Fruit fly (Drosophila melanogaster): ENCODE data around the gene CG34299.

CG34299 gene

DNA sequence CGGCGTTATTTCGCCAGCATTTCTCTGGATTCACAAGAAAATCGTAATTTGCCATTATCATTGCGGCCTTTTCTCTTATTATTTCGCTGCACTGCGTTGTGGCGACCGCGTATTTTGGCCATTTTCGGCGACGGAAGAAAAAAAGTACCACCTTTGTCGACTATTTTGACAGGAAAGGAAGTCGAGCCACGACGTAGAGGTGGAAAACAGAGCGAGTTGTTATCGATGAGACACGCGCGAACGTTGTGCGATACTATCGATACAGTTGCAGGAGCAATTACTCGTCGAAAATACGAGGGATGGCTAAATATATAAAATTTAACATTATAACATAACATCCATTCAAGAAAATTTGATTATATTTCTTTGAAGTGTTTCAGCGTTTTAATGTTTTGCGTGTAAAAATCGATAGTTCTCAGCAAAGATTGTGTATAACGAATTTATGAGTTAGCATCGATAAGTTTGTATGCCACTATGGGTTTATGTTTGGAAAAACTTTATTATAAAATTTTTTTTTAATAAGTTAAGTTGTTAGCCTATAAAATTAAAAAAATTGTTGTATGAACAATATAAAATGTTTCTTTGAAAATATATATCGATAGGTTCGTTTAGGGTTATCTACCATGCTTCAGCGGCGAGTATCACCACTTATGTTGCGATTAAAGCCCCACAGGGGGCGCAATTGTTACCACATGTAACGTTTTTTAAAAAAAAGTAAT, 40.5 kb upstream of the CG34299 start, which contains the start of gene RpS7 (continued):
- TF ChIP-seq row (GFP tag; IDR thresholded peaks at IDR 0.05) (peak; percentile 61), sna (GFP tag; IDR thresholded peaks at IDR 0.05; ENCODE audit: partially characterized antibody) (peak; percentile 99), ewg (GFP tag; optimal IDR thresholded peaks at IDR 0.05) (peak; percentile 1), dimm (GFP tag; IDR thresholded peaks at IDR 0.05) (peak; percentile 18; the same call in 1 of the 2 replicates), Oaz (GFP tag; IDR thresholded peaks at IDR 0.05) (peak; percentile 54), Mes4 (GFP tag; optimal IDR thresholded peaks at IDR 0.05) (peak; percentile 82), hkb (optimal IDR thresholded peaks at IDR 0.05) (peak; percentile 36), hkb (GFP tag; IDR thresholded peaks at IDR 0.05) (peak; percentile 81), CG4282 (GFP tag; optimal IDR thresholded peaks at IDR 0.05) (no peak), dpn (GFP tag; optimal IDR thresholded peaks at IDR 0.05) (peak; percentile 26 to 27), H15 (GFP tag; IDR thresholded peaks at IDR 0.05) (peak; percentile 44; the same call in 1 of the 3 replicates), CG8089 (GFP tag; optimal IDR thresholded peaks at IDR 0.05) (peak; percentile 27), CG9215 (GFP tag; IDR thresholded peaks at IDR 0.05) (no peak), pros (GFP tag; optimal IDR thresholded peaks at IDR 0.05) (peak; percentile 33), CG8924 (tag; optimal IDR thresholded peaks at IDR 0.05) (peak; percentile 62), Asciz (GFP tag; optimal IDR thresholded peaks at IDR 0.05) (peak; percentile 78), CG10274 (GFP tag; optimal IDR thresholded peaks at IDR 0.05) (peak; percentile 58), CG3065 (GFP tag; optimal IDR thresholded peaks at IDR 0.05) (no peak), Camta (GFP tag; optimal IDR thresholded peaks at IDR 0.05) (peak; percentile 29), stwl (tag; optimal IDR thresholded peaks at IDR 0.05) (peak; percentile 55), E2f1 (GFP tag; IDR thresholded peaks at IDR 0.05) (peak; percentile 62), Dip2 (GFP tag; IDR thresholded peaks at IDR 0.05) (no peak), Dek (tag; optimal IDR thresholded peaks at IDR 0.05) (peak; percentile 17), D19B (GFP tag; optimal IDR thresholded peaks at IDR 0.05) (peak; percentile 28), gsb-n (tag; optimal IDR thresholded peaks at IDR 0.05) (peak; percentile 46), sqz (GFP tag; optimal IDR thresholded peaks at IDR 0.05) (peak; percentile 71), YL-1 (GFP tag; optimal IDR thresholded peaks at IDR 0.05) (peak; percentile 83), Rfx (GFP tag; IDR thresholded peaks at IDR 0.05) (peak; percentile 84), fd102C (GFP tag; optimal IDR thresholded peaks at IDR 0.05) (peak; percentile 63), CG12071 (GFP tag; optimal IDR thresholded peaks at IDR 0.05) (peak; percentile 85), Chrac-16 (GFP tag; optimal IDR thresholded peaks at IDR 0.05) (no peak), CG5953 (GFP tag; IDR thresholded peaks at IDR 0.05) (peak; percentile 75), lmd (GFP tag; IDR thresholded peaks at IDR 0.05) (peak; percentile 55), Taf1 (GFP tag; IDR thresholded peaks at IDR 0.05) (no peak; the same call in 1 of the 2 replicates), Myb (GFP tag; optimal IDR thresholded peaks at IDR 0.05) (peak; percentile 89), CG8944 (GFP tag; optimal IDR thresholded peaks at IDR 0.05) (peak; percentile 18), CG9797 (GFP tag; optimal IDR thresholded peaks at IDR 0.05) (peak; percentile 48), ems (GFP tag; optimal IDR thresholded peaks at IDR 0.05) (no peak), eyg (GFP tag; optimal IDR thresholded peaks at IDR 0.05) (peak; percentile 37), CG6272 (GFP tag; IDR thresholded peaks at IDR 0.05) (peak; percentile 76), HHEX (GFP tag; optimal IDR thresholded peaks at IDR 0.05) (peak; percentile 87), CG2129 (GFP tag; IDR thresholded peaks at IDR 0.05; ENCODE audit: partially characterized antibody) (peak; percentile 96), CG16863 (GFP tag; optimal IDR thresholded peaks at IDR 0.05) (no peak), D19A (tag; optimal IDR thresholded peaks at IDR 0.05) (peak; percentile 31), maf-S (GFP tag; optimal IDR thresholded peaks at IDR 0.05) (no peak)

All from whole organism, embryonic.